Worm (Caenorhabditis elegans) whole organism, L1 larva: ENCODE data around the gene fmi-1.

Experiments used
- C04F5.9 ChIP-seq: sonication (generic microtip); optimal IDR thresholded peaks from 2 replicates; lab custom pipeline; 2016; ENCODE audit warnings: missing genetic modification characterization, missing compliant biosample characterization
- C16A3.4 ChIP-seq: fragments of 150-350 bp; optimal IDR thresholded peaks from 2 replicates; lab custom pipeline; 2014; ENCODE audit warnings: missing biosample characterization, missing genetic modification characterization
- F16B12.6 ChIP-seq: fragments of 150-350 bp; optimal IDR thresholded peaks from 2 replicates; lab custom pipeline; 2014; ENCODE audit warnings: missing biosample characterization, missing genetic modification characterization
- Y116A8C.19 ChIP-seq: sonication (generic microtip); optimal IDR thresholded peaks from 2 replicates; lab custom pipeline; 2016; ENCODE audit warnings: missing compliant biosample characterization, missing genetic modification characterization, borderline replicate concordance
- alr-1 ChIP-seq: fragments of 200-800 bp; sonication (Bioruptor generic); optimal IDR thresholded peaks from 2 replicates; lab custom pipeline; 2018; ENCODE audit warnings: borderline replicate concordance, mild to moderate bottlenecking, missing genetic modification characterization, missing compliant biosample characterization
- aly-2 ChIP-seq: fragments of 150-350 bp; optimal IDR thresholded peaks from 2 replicates; lab custom pipeline; 2014; ENCODE audit warnings: missing biosample characterization, missing genetic modification characterization
- ama-1 ChIP-seq: fragments of 150-350 bp; optimal IDR thresholded peaks from 2 replicates; lab custom pipeline; 2014
- ceh-82 ChIP-seq, 3 experiments: fragments of 150-350 bp in 1 of 3; sonication (generic microtip) in 2 of 3; optimal IDR thresholded peaks; 2 replicates each; lab custom pipeline; 2014 to 2017; ENCODE audit warnings: missing biosample characterization in 3 of 3, missing genetic modification characterization in 3 of 3
- ceh-88 ChIP-seq: fragments of 200-800 bp; sonication (Bioruptor generic); IDR thresholded peaks from 2 replicates; pipeline ENCODE4 v1.3.6; 2022; ENCODE audit warnings: missing genetic modification characterization, missing compliant biosample characterization
- dsc-1 ChIP-seq: sonication (generic microtip); optimal IDR thresholded peaks from 2 replicates; lab custom pipeline; 2016; ENCODE audit warnings: mild to moderate bottlenecking, missing genetic modification characterization, missing compliant biosample characterization
- efl-1 ChIP-seq, 4 experiments: fragments of 150-350 bp; optimal IDR thresholded peaks in 3 of 4; peaks in 1 of 4; 1 replicate in 1 of 4; 2 replicates in 3 of 4; lab custom pipeline; 2014; ENCODE audit warnings: missing biosample characterization in 2 of 4, missing genetic modification characterization in 2 of 4, missing genetic modification reagents in 2 of 4
- efl-3 ChIP-seq: fragments of 200-800 bp; sonication (Bioruptor generic); optimal IDR thresholded peaks from 2 replicates; lab custom pipeline; 2018; ENCODE audit warnings: mild to moderate bottlenecking, missing genetic modification characterization, missing compliant biosample characterization
- egl-27 ChIP-seq, 2 experiments: fragments of 150-350 bp in 1 of 2; sonication (generic microtip); optimal IDR thresholded peaks; 3 replicates each; lab custom pipeline; 2017 to 2018; ENCODE audit warnings: missing biosample characterization in 2 of 2, missing genetic modification characterization in 2 of 2, missing genetic modification reagents in 2 of 2
- elt-2 ChIP-seq: sonication (generic microtip); optimal IDR thresholded peaks from 2 replicates; lab custom pipeline; 2016; ENCODE audit warnings: missing genetic modification characterization, mild to moderate bottlenecking, inconsistent platforms, missing compliant biosample characterization, missing genetic modification reagents
- elt-3 ChIP-seq, 6 experiments: fragments of 150-350 bp in 1 of 6; sonication (generic microtip); optimal IDR thresholded peaks; 2 replicates each; lab custom pipeline; 2017 to 2018; ENCODE audit warnings: missing biosample characterization in 6 of 6, missing genetic modification characterization in 6 of 6, inconsistent platforms in 1 of 6
- ets-5 ChIP-seq: fragments of 200-800 bp; sonication (Bioruptor generic); IDR thresholded peaks from 2 replicates; pipeline ENCODE4 v1.3.6; 2022; ENCODE audit warnings: missing genetic modification characterization, missing compliant biosample characterization
- fkh-4 ChIP-seq: sonication (generic microtip); optimal IDR thresholded peaks from 2 replicates; lab custom pipeline; 2016; ENCODE audit warnings: missing compliant biosample characterization, missing genetic modification characterization, borderline replicate concordance
- fos-1 ChIP-seq: fragments of 150-350 bp; optimal IDR thresholded peaks from 2 replicates; lab custom pipeline; 2014; ENCODE audit warnings: missing biosample characterization, missing genetic modification characterization
- hlh-17 ChIP-seq: fragments of 200-800 bp; sonication (Bioruptor generic); optimal IDR thresholded peaks from 2 replicates; lab custom pipeline; 2018; ENCODE audit warnings: missing genetic modification characterization, mild to moderate bottlenecking, missing compliant biosample characterization, moderate library complexity, borderline replicate concordance
- hlh-4 ChIP-seq: sonication (generic microtip); optimal IDR thresholded peaks from 2 replicates; lab custom pipeline; 2016; ENCODE audit warnings: mild to moderate bottlenecking, missing genetic modification characterization, missing compliant biosample characterization
- hpl-2 ChIP-seq: fragments of 150-350 bp; optimal IDR thresholded peaks from 2 replicates; lab custom pipeline; 2014; ENCODE audit warnings: missing biosample characterization, missing genetic modification reagents, missing genetic modification characterization
- irx-1 ChIP-seq: sonication (generic microtip); optimal IDR thresholded peaks from 2 replicates; lab custom pipeline; 2016; ENCODE audit warnings: missing genetic modification characterization, missing compliant biosample characterization
- isw-1 ChIP-seq: fragments of 200-800 bp; sonication (Bioruptor generic); IDR thresholded peaks from 2 replicates; pipeline ENCODE4 v1.3.6; 2022; ENCODE audit warnings: missing genetic modification characterization, missing compliant biosample characterization
- lin-15B ChIP-seq: fragments of 150-350 bp; sonication (generic microtip); optimal IDR thresholded peaks from 3 replicates; lab custom pipeline; 2014; ENCODE audit warnings: missing biosample characterization, missing genetic modification characterization
- lin-35 ChIP-seq, 2 experiments: fragments of 150-350 bp; optimal IDR thresholded peaks; 2 replicates each; lab custom pipeline; 2014; ENCODE audit warnings: missing biosample characterization in 2 of 2, missing genetic modification characterization in 2 of 2, missing genetic modification reagents in 2 of 2
- lir-3 ChIP-seq: sonication (generic microtip); optimal IDR thresholded peaks from 2 replicates; lab custom pipeline; 2016; ENCODE audit warnings: mild to moderate bottlenecking, missing genetic modification characterization, moderate library complexity, missing compliant biosample characterization; ENCODE audit not compliant: poor library complexity
- mab-9 ChIP-seq: fragments of 200-800 bp; sonication (Bioruptor generic); IDR thresholded peaks from 2 replicates; pipeline ENCODE4 v1.3.6; 2022; ENCODE audit warnings: missing genetic modification reagents, missing genetic modification characterization, missing compliant biosample characterization
- mdl-1 ChIP-seq, 2 experiments: fragments of 150-350 bp; optimal IDR thresholded peaks; 2 replicates each; lab custom pipeline; 2014 to 2017; ENCODE audit warnings: missing biosample characterization in 2 of 2, missing genetic modification characterization in 2 of 2, inconsistent platforms in 1 of 2
- mep-1 ChIP-seq: fragments of 150-350 bp; optimal IDR thresholded peaks from 2 replicates; lab custom pipeline; 2014; ENCODE audit warnings: missing biosample characterization, missing genetic modification characterization
- nhr-11 ChIP-seq: fragments of 150-350 bp; optimal IDR thresholded peaks from 2 replicates; lab custom pipeline; 2014; ENCODE audit warnings: missing biosample characterization, missing genetic modification characterization
- nhr-237 ChIP-seq: fragments of 150-350 bp; optimal IDR thresholded peaks from 2 replicates; lab custom pipeline; 2014; ENCODE audit warnings: missing biosample characterization, missing genetic modification characterization
- nhr-76 ChIP-seq: sonication (generic microtip); optimal IDR thresholded peaks from 2 replicates; lab custom pipeline; 2017; ENCODE audit warnings: missing biosample characterization, missing genetic modification characterization
- nhr-85 ChIP-seq: sonication (generic microtip); peaks from one replicate; lab custom pipeline; 2016; ENCODE audit warnings: missing genetic modification characterization, inconsistent platforms, missing compliant biosample characterization
- pax-3 ChIP-seq: fragments of 200-800 bp; sonication (Bioruptor generic); optimal IDR thresholded peaks from 2 replicates; lab custom pipeline; 2018; ENCODE audit warnings: mild to moderate bottlenecking, missing genetic modification characterization, moderate library complexity, missing compliant biosample characterization
- skn-1 ChIP-seq: fragments of 150-350 bp; optimal IDR thresholded peaks from 2 replicates; lab custom pipeline; 2014; ENCODE audit warnings: missing biosample characterization, missing genetic modification characterization
- snu-23 ChIP-seq: sonication (generic microtip); optimal IDR thresholded peaks from 2 replicates; lab custom pipeline; 2016; ENCODE audit warnings: missing genetic modification characterization, missing compliant biosample characterization
- sox-4 ChIP-seq: sonication (generic microtip); optimal IDR thresholded peaks from 2 replicates; lab custom pipeline; 2016; ENCODE audit warnings: missing genetic modification characterization, missing compliant biosample characterization
- sptf-1 ChIP-seq: fragments of 150-350 bp; optimal IDR thresholded peaks from 2 replicates; lab custom pipeline; 2014; ENCODE audit warnings: missing biosample characterization, missing genetic modification characterization
- unc-130 ChIP-seq: fragments of 150-350 bp; optimal IDR thresholded peaks from 2 replicates; lab custom pipeline; 2017; ENCODE audit warnings: missing biosample characterization, missing genetic modification characterization, inconsistent platforms
- unc-62 ChIP-seq: fragments of 150-350 bp; optimal IDR thresholded peaks from 2 replicates; lab custom pipeline; 2014; ENCODE audit warnings: missing biosample characterization, missing genetic modification reagents, missing genetic modification characterization
- unc-86 ChIP-seq: sonication (generic microtip); optimal IDR thresholded peaks from 2 replicates; lab custom pipeline; 2016; ENCODE audit warnings: missing genetic modification characterization, missing compliant biosample characterization
- unc-98 ChIP-seq: fragments of 200-800 bp; sonication (Bioruptor generic); IDR thresholded peaks from 2 replicates; pipeline ENCODE4 v1.3.6; 2022; ENCODE audit warnings: missing genetic modification characterization, missing compliant biosample characterization
- vab-15 ChIP-seq: sonication (generic microtip); optimal IDR thresholded peaks from 2 replicates; lab custom pipeline; 2017; ENCODE audit warnings: missing genotype, mild to moderate bottlenecking, missing genetic modification characterization, missing compliant biosample characterization
- zag-1 ChIP-seq: fragments of 150-350 bp; optimal IDR thresholded peaks from 2 replicates; lab custom pipeline; 2014; ENCODE audit warnings: missing biosample characterization, missing genetic modification characterization
- zip-4 ChIP-seq: fragments of 200-800 bp; sonication (Bioruptor generic); optimal IDR thresholded peaks from 2 replicates; lab custom pipeline; 2018; ENCODE audit warnings: mild to moderate bottlenecking, missing genetic modification characterization, moderate library complexity, missing compliant biosample characterization

Gene fmi-1

ce11 chrV:13003378-13003777 is 15.5 kb upstream of the fmi-1 start (continued):
- no peak for TF ChIP-seq hpl-2 (GFP tag; lab: Kevin White, UChicago)
- TF ChIP-seq fos-1 (tag; lab: Kevin White, UChicago) = peak; percentile 66
- no peak for TF ChIP-seq C04F5.9
- no peak for TF ChIP-seq ets-5 (GFP tag; lab: Robert Waterston, UW)
- TF ChIP-seq elt-2 (tag; lab: Kevin White, UChicago) = peak; percentile 28
- TF ChIP-seq snu-23 = peak; percentile 85
- no peak for TF ChIP-seq unc-98 (GFP tag; lab: Robert Waterston, UW)
- TF ChIP-seq ceh-82 (tag; optimal IDR thresholded peaks at IDR 0.05; lab: Kevin White, UChicago) = peak; percentile 20 to 58 (median 54)
- TF ChIP-seq hlh-4 (tag; lab: Kevin White, UChicago) = no peak
- TF ChIP-seq vab-15 (tag; lab: Kevin White, UChicago) = peak; percentile 41
- TF ChIP-seq elt-3 (tag; optimal IDR thresholded peaks at IDR 0.05; lab: Kevin White, UChicago) = peak in 4 of 6 experiments; percentile 23 to 47 (median 44)
- TF ChIP-seq mep-1 (tag; lab: Kevin White, UChicago) = peak; percentile 67
- TF ChIP-seq zip-4 (GFP tag; lab: Kevin White, UChicago) = peak; percentile 15
- peak; percentile 78 for TF ChIP-seq C16A3.4 (tag; lab: Kevin White, UChicago)
- TF ChIP-seq sptf-1 = no peak
- peak; percentile 74 for TF ChIP-seq nhr-85 (tag; lab: Kevin White, UChicago)
- peak; percentile 50 to 56 for TF ChIP-seq efl-1 (optimal IDR thresholded peaks at IDR 0.05; lab: Kevin White, UChicago)
- TF ChIP-seq efl-1 (GFP tag; optimal IDR thresholded peaks at IDR 0.05 in 1 of 2; lab: Kevin White, UChicago) = peak; percentile 28 to 94
- TF ChIP-seq alr-1 (tag; lab: Kevin White, UChicago) = no peak
- TF ChIP-seq ama-1 = no peak
- TF ChIP-seq unc-62 = no peak
- TF ChIP-seq unc-130 (tag; lab: Kevin White, UChicago) = peak; percentile 59
- TF ChIP-seq unc-86 = peak; percentile 1
- TF ChIP-seq hlh-17 (GFP tag; lab: Kevin White, UChicago) = no peak
- peak; percentile 79 for TF ChIP-seq aly-2 (tag; lab: Kevin White, UChicago)
- peak; percentile 58 for TF ChIP-seq skn-1 (tag; lab: Kevin White, UChicago)
- TF ChIP-seq, all 84 proteins: peak for 41

ce11 chrV:13004374-13004773 is 14.5 kb upstream of the fmi-1 start:
- TF ChIP-seq lin-35 (GFP tag; optimal IDR thresholded peaks at IDR 0.05; lab: Kevin White, UChicago) (no peak), sptf-1 (no peak)

- TF ChIP-seq hlh-4 (tag; lab: Kevin White, UChicago) (no peak), alr-1 (tag; lab: Kevin White, UChicago) (no peak), nhr-11 (tag; lab: Kevin White, UChicago) (no peak), dsc-1 (no peak), lir-3 (tag; lab: Kevin White, UChicago) (no peak), F16B12.6 (tag; lab: Kevin White, UChicago) (no peak), ceh-88 (GFP tag; lab: Robert Waterston, UW) (no peak), mdl-1 (tag; optimal IDR thresholded peaks at IDR 0.05; lab: Kevin White, UChicago) (no peak), isw-1 (GFP tag; lab: Robert Waterston, UW) (no peak), efl-3 (no peak), ama-1 (no peak), Y116A8C.19 (tag; lab: Kevin White, UChicago) (no peak), zag-1 (no peak), unc-130 (tag; lab: Kevin White, UChicago) (no peak)
Observed at ce11 chrV:13006754-13007153, 12.1 kb upstream of the fmi-1 start.

ce11 chrV:13008825-13009224 is 10.0 kb upstream of the fmi-1 start, which contains the start of gene F15B9.10:
F15B9.10 (minus strand) TSS chrV:13008925.
- TF ChIP-seq aly-2 (tag; lab: Kevin White, UChicago) (no peak), dsc-1 (no peak), lin-15B (no peak), nhr-85 (tag; lab: Kevin White, UChicago) (no peak), lir-3 (tag; lab: Kevin White, UChicago) (no peak), efl-3 (no peak), nhr-76 (tag; lab: Kevin White, UChicago) (no peak), ceh-82 (tag; optimal IDR thresholded peaks at IDR 0.05; lab: Kevin White, UChicago) (no peak), mab-9 (GFP tag; lab: Robert Waterston, UW) (no peak), pax-3 (tag; lab: Kevin White, UChicago) (no peak), egl-27 (tag; optimal IDR thresholded peaks at IDR 0.05; lab: Kevin White, UChicago) (no peak), fkh-4 (no peak), sox-4 (tag; lab: Kevin White, UChicago) (no peak), irx-1 (no peak), nhr-237 (tag; lab: Kevin White, UChicago) (no peak)
